Worm (Caenorhabditis elegans): ENCODE results near the gene frpr-9.

DNA sequence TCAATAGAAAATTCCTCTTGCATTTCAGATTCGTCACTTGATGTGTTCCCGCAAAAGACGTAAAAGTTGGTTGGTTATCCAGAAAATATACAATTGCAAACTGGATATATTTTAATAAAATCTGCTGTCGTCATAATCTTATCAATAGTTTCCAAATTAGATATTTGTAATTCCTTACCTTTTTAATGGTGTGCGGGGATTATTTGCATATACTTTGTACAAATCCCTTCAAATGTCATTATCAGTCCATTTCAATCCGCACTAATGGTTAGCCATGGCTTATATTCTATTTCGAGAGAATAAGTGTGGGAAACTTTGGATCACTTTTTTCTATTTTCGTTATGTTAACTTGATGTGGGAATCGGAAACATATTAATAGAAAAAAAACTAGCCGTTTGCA is 12.2 kb downstream of the frpr-9 start:
- TF ChIP-seq pqm-1 (tag; optimal IDR thresholded peaks at IDR 0.05) (no peak), unc-86 (tag; optimal IDR thresholded peaks at IDR 0.05) (no peak), nhr-237 (tag; optimal IDR thresholded peaks at IDR 0.05) (no peak)

All from whole organism, L1 larva.